Fruit fly (Drosophila melanogaster) whole organism, wandering third instar larva: ENCODE results near the gene gl.

Source experiments
- dmrt93B ChIP-seq: fragments of 200-800 bp; sonication (Bioruptor generic); optimal IDR thresholded peaks from 2 replicates; lab custom pipeline; 2018; ENCODE audit warnings: missing biosample characterization, mild to moderate bottlenecking, missing genetic modification characterization
- sage ChIP-seq: fragments of 200-800 bp; sonication (Bioruptor generic); optimal IDR thresholded peaks from 2 replicates; lab custom pipeline; 2016; ENCODE audit warnings: missing biosample characterization, mild to moderate bottlenecking, missing genetic modification characterization
- tai ChIP-seq: sonication (Bioruptor generic); optimal IDR thresholded peaks from 2 replicates; lab custom pipeline; 2016; ENCODE audit warnings: missing biosample characterization, missing genetic modification characterization

DNA sequence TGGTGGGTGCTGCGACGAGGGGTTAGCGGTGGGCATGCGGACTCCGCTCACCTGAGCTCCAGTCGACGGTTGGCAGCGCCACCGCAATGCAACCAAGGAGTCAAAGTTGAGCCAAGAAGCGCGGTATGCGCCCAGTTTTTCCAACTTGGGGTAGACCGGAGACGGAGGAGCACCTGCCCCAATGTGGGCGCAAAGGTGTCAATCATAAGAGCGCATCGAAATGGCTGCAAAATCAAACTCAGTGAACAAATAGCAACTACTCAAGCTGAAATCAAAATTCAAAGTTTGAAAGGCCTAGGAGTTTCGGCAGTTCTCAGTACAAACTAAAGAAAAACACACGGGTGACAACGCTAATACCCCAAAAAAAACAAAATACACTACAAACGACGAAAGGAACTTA, 10.8 kb downstream of the gl start, which contains the start of gene hmw:
- no peak for TF ChIP-seq dmrt93B (GFP tag; lab: Kevin White, UChicago)
- no peak for TF ChIP-seq tai (GFP tag; lab: Kevin White, UChicago)
- no peak for TF ChIP-seq sage (GFP tag; lab: Kevin White, UChicago)
